1 fruit fly cellular context compared by ENCODE assay signal in genomic region chr2L:14556811-14557210, dm6.
TF ChIP-seq lines count a peak whose summit lies in the region.

No protein-coding gene starts in this region.

TF ChIP-seq in whole organism, embryonic, 481 proteins besides CTCF, POLR2A, EP300 and RAD21 (continued from another document and continues in another):
- TF ChIP-seq scrt (GFP tag; optimal IDR thresholded peaks at IDR 0.05; lab: Kevin White, UChicago): peak; percentile 64
- peak; percentile 78 for TF ChIP-seq unpg (GFP tag; optimal IDR thresholded peaks at IDR 0.05; lab: Kevin White, UChicago)
- peak; percentile 57 for TF ChIP-seq p53 (GFP tag; optimal IDR thresholded peaks at IDR 0.05; lab: Kevin White, UChicago)
- peak; percentile 57 for TF ChIP-seq exex (tag; optimal IDR thresholded peaks at IDR 0.05; lab: Kevin White, UChicago)
- TF ChIP-seq sc (optimal IDR thresholded peaks at IDR 0.05; lab: Kevin White, UChicago): no peak
- TF ChIP-seq sc (GFP tag; optimal IDR thresholded peaks at IDR 0.05; lab: Kevin White, UChicago): peak; percentile 94
- TF ChIP-seq ems (GFP tag; optimal IDR thresholded peaks at IDR 0.05; lab: Kevin White, UChicago): peak; percentile 68
- TF ChIP-seq cato (GFP tag; optimal IDR thresholded peaks at IDR 0.05; lab: Kevin White, UChicago; ENCODE audit: borderline replicate concordance): peak; percentile 83
- TF ChIP-seq CG11398 (GFP tag; optimal IDR thresholded peaks at IDR 0.05; lab: Kevin White, UChicago): peak; percentile 94
- no peak for TF ChIP-seq CG1832 (GFP tag; optimal IDR thresholded peaks at IDR 0.05; lab: Kevin White, UChicago)
- peak; percentile 59 for TF ChIP-seq CG4282 (GFP tag; optimal IDR thresholded peaks at IDR 0.05; lab: Kevin White, UChicago)
- TF ChIP-seq Fer3 (tag; optimal IDR thresholded peaks at IDR 0.05; lab: Kevin White, UChicago): peak; percentile 66
- peak; percentile 70 for TF ChIP-seq gcm2 (GFP tag; optimal IDR thresholded peaks at IDR 0.05; lab: Kevin White, UChicago)
- no peak for TF ChIP-seq lov (optimal IDR thresholded peaks at IDR 0.05; lab: Kevin White, UChicago)
- TF ChIP-seq lov (GFP tag; IDR thresholded peaks at IDR 0.05; lab: Robert Waterston, UW): peak; percentile 86
- no peak for TF ChIP-seq Taf1 (GFP tag; IDR thresholded peaks at IDR 0.05; lab: Robert Waterston, UW)
- TF ChIP-seq gce (GFP tag; IDR thresholded peaks at IDR 0.05; lab: Robert Waterston, UW): peak; percentile 58; the same call in 1 of the 3 replicates
- TF ChIP-seq CG3281 (GFP tag; optimal IDR thresholded peaks at IDR 0.05; lab: Kevin White, UChicago): peak; percentile 45
- peak; percentile 99 for TF ChIP-seq sens (GFP tag; lab: Kevin White, UChicago)
- TF ChIP-seq CG12769 (tag; optimal IDR thresholded peaks at IDR 0.05; lab: Kevin White, UChicago): peak; percentile 61
- peak; percentile 69 for TF ChIP-seq tx (GFP tag; optimal IDR thresholded peaks at IDR 0.05; lab: Kevin White, UChicago)
- peak; percentile 12 for TF ChIP-seq CG6765 (GFP tag; optimal IDR thresholded peaks at IDR 0.05; lab: Kevin White, UChicago)
- no peak for TF ChIP-seq CG15479 (GFP tag; optimal IDR thresholded peaks at IDR 0.05; lab: Kevin White, UChicago)
- TF ChIP-seq lbe (GFP tag; optimal IDR thresholded peaks at IDR 0.05; lab: Kevin White, UChicago): no peak
- no peak for TF ChIP-seq CG3726 (GFP tag; IDR thresholded peaks at IDR 0.05; lab: Robert Waterston, UW)
- peak; percentile 40 for TF ChIP-seq stwl (tag; optimal IDR thresholded peaks at IDR 0.05; lab: Kevin White, UChicago)
- TF ChIP-seq al (GFP tag; IDR thresholded peaks at IDR 0.05; lab: Robert Waterston, UW): no peak
- TF ChIP-seq Antp (GFP tag; optimal IDR thresholded peaks at IDR 0.05; lab: Kevin White, UChicago): peak; percentile 77
- no peak for TF ChIP-seq cas (GFP tag; IDR thresholded peaks at IDR 0.05; lab: Robert Waterston, UW)
- TF ChIP-seq CG1024 (GFP tag; IDR thresholded peaks at IDR 0.05; lab: Robert Waterston, UW): peak; percentile 87
- peak; percentile 96 for TF ChIP-seq CG7745 (tag; optimal IDR thresholded peaks at IDR 0.05; lab: Kevin White, UChicago)
- TF ChIP-seq CG14860 (GFP tag; IDR thresholded peaks at IDR 0.05; lab: Robert Waterston, UW; ENCODE audit: partially characterized antibody): no peak
- peak; percentile 8 for TF ChIP-seq HLH54F (GFP tag; optimal IDR thresholded peaks at IDR 0.05; lab: Kevin White, UChicago)
- peak; percentile 83 for TF ChIP-seq gem (tag; optimal IDR thresholded peaks at IDR 0.05; lab: Kevin White, UChicago)
- TF ChIP-seq Scr (GFP tag; IDR thresholded peaks at IDR 0.05; lab: Robert Waterston, UW; ENCODE audit: partially characterized antibody): no peak
- TF ChIP-seq Ada2b (GFP tag; IDR thresholded peaks at IDR 0.05; lab: Robert Waterston, UW): peak; percentile 46; the same call in 1 of the 2 replicates
- peak; percentile 58 for TF ChIP-seq sima (GFP tag; optimal IDR thresholded peaks at IDR 0.05; lab: Kevin White, UChicago)
- TF ChIP-seq CG3065 (GFP tag; optimal IDR thresholded peaks at IDR 0.05; lab: Kevin White, UChicago): peak; percentile 85
- peak; percentile 97; the same call in 1 of the 2 replicates for TF ChIP-seq chm (GFP tag; IDR thresholded peaks at IDR 0.05; lab: Robert Waterston, UW)
- peak; percentile 26; the same call in 1 of the 2 replicates for TF ChIP-seq Rx (GFP tag; IDR thresholded peaks at IDR 0.05; lab: Robert Waterston, UW)
- peak; percentile 73 for TF ChIP-seq twi (tag; optimal IDR thresholded peaks at IDR 0.05; lab: Kevin White, UChicago)
- no peak for TF ChIP-seq CG2129 (GFP tag; IDR thresholded peaks at IDR 0.05; lab: Robert Waterston, UW; ENCODE audit: partially characterized antibody)
- TF ChIP-seq Atf3 (GFP tag; optimal IDR thresholded peaks at IDR 0.05; lab: Kevin White, UChicago): peak; percentile 83
- peak; percentile 49; the same call in 2 of the 3 replicates for TF ChIP-seq ken (GFP tag; IDR thresholded peaks at IDR 0.05; lab: Robert Waterston, UW)
- peak; percentile 18 to 90 for TF ChIP-seq Hr51 (GFP tag; optimal IDR thresholded peaks at IDR 0.05; lab: Kevin White, UChicago)
- TF ChIP-seq H15 (GFP tag; IDR thresholded peaks at IDR 0.05; lab: Robert Waterston, UW): peak; percentile 44; the same call in 1 of the 3 replicates
- TF ChIP-seq Max (GFP tag; optimal IDR thresholded peaks at IDR 0.05; lab: Kevin White, UChicago): peak; percentile 91
- TF ChIP-seq CG12104 (GFP tag; optimal IDR thresholded peaks at IDR 0.05; lab: Kevin White, UChicago): peak; percentile 87
- TF ChIP-seq jing (GFP tag; optimal IDR thresholded peaks at IDR 0.05; lab: Kevin White, UChicago): peak; percentile 29
- peak; percentile 91 for TF ChIP-seq CG10462 (GFP tag; optimal IDR thresholded peaks at IDR 0.05; lab: Kevin White, UChicago)
- TF ChIP-seq YL-1 (GFP tag; optimal IDR thresholded peaks at IDR 0.05; lab: Kevin White, UChicago): peak; percentile 89
- TF ChIP-seq slbo (GFP tag; IDR thresholded peaks at IDR 0.05; lab: Robert Waterston, UW): no peak
- TF ChIP-seq D19A (tag; optimal IDR thresholded peaks at IDR 0.05; lab: Kevin White, UChicago): peak; percentile 71
- no peak for TF ChIP-seq ftz-f1 (GFP tag; optimal IDR thresholded peaks at IDR 0.05; lab: Kevin White, UChicago)
- TF ChIP-seq CG16779 (GFP tag; IDR thresholded peaks at IDR 0.05; lab: Robert Waterston, UW): no peak
- TF ChIP-seq CG2875 (GFP tag; optimal IDR thresholded peaks at IDR 0.05; lab: Kevin White, UChicago): peak; percentile 96
- peak; percentile 69 for TF ChIP-seq slou (GFP tag; optimal IDR thresholded peaks at IDR 0.05; lab: Kevin White, UChicago)
- TF ChIP-seq CrebB (tag; optimal IDR thresholded peaks at IDR 0.05; lab: Kevin White, UChicago): peak; percentile 77
- TF ChIP-seq ham (GFP tag; IDR thresholded peaks at IDR 0.05; lab: Robert Waterston, UW): no peak
- no peak for TF ChIP-seq Hmx (GFP tag; optimal IDR thresholded peaks at IDR 0.05; lab: Kevin White, UChicago)
- TF ChIP-seq insv (GFP tag; optimal IDR thresholded peaks at IDR 0.05; lab: Kevin White, UChicago): peak; percentile 44 to 54
- TF ChIP-seq Oli (tag; optimal IDR thresholded peaks at IDR 0.05; lab: Kevin White, UChicago): peak; percentile 29
- no peak for TF ChIP-seq dati (GFP tag; IDR thresholded peaks at IDR 0.05; lab: Robert Waterston, UW)
- TF ChIP-seq Lim3 (GFP tag; IDR thresholded peaks at IDR 0.05; lab: Robert Waterston, UW): no peak
- TF ChIP-seq CG17802 (tag; optimal IDR thresholded peaks at IDR 0.05; lab: Kevin White, UChicago): no peak
- TF ChIP-seq abd-A (tag; optimal IDR thresholded peaks at IDR 0.05; lab: Kevin White, UChicago): no peak
- no peak for TF ChIP-seq nerfin-2 (GFP tag; IDR thresholded peaks at IDR 0.05; lab: Robert Waterston, UW; ENCODE audit: partially characterized antibody)
- 0 out of 2 replicates have a peak, but pooled peaks have one; percentile 25 for TF ChIP-seq gsb (GFP tag; IDR thresholded peaks at IDR 0.05; lab: Robert Waterston, UW)
- TF ChIP-seq CG13287 (GFP tag; IDR thresholded peaks at IDR 0.05; lab: Robert Waterston, UW; ENCODE audit: partially characterized antibody): no peak
- no peak for TF ChIP-seq Ssrp (tag; optimal IDR thresholded peaks at IDR 0.05; lab: Kevin White, UChicago)
- TF ChIP-seq gt (GFP tag; IDR thresholded peaks at IDR 0.05; lab: Robert Waterston, UW): no peak
- no peak for TF ChIP-seq bbx (GFP tag; IDR thresholded peaks at IDR 0.05; lab: Robert Waterston, UW; ENCODE audit: partially characterized antibody)
- TF ChIP-seq knrl (GFP tag; IDR thresholded peaks at IDR 0.05; lab: Robert Waterston, UW; ENCODE audit: partially characterized antibody): no peak
- TF ChIP-seq CG12744 (GFP tag; optimal IDR thresholded peaks at IDR 0.05; lab: Kevin White, UChicago): peak; percentile 85
- TF ChIP-seq CG10979 (tag; optimal IDR thresholded peaks at IDR 0.05; lab: Kevin White, UChicago): peak; percentile 68
- TF ChIP-seq aop (GFP tag; IDR thresholded peaks at IDR 0.05; lab: Robert Waterston, UW): 0 out of 2 replicates have a peak, but pooled peaks have one; percentile 53
- peak; percentile 87 for TF ChIP-seq CG16863 (GFP tag; optimal IDR thresholded peaks at IDR 0.05; lab: Kevin White, UChicago)
- TF ChIP-seq CG18011 (GFP tag; optimal IDR thresholded peaks at IDR 0.05; lab: Kevin White, UChicago): no peak
- TF ChIP-seq CG34422 (GFP tag; IDR thresholded peaks at IDR 0.05; lab: Robert Waterston, UW): no peak
- peak; percentile 76 for TF ChIP-seq CG12942 (GFP tag; optimal IDR thresholded peaks at IDR 0.05; lab: Kevin White, UChicago)
- no peak for TF ChIP-seq hb (GFP tag; IDR thresholded peaks at IDR 0.05; lab: Robert Waterston, UW; ENCODE audit: partially characterized antibody)
- TF ChIP-seq CG13296 (GFP tag; optimal IDR thresholded peaks at IDR 0.05; lab: Kevin White, UChicago): peak; percentile 47
- no peak for TF ChIP-seq nom (GFP tag; optimal IDR thresholded peaks at IDR 0.05; lab: Kevin White, UChicago)
- TF ChIP-seq shn (GFP tag; optimal IDR thresholded peaks at IDR 0.05; lab: Kevin White, UChicago): peak; percentile 72
- TF ChIP-seq Aef1 (GFP tag; IDR thresholded peaks at IDR 0.05; lab: Robert Waterston, UW): no peak
- TF ChIP-seq onecut (GFP tag; IDR thresholded peaks at IDR 0.05; lab: Robert Waterston, UW): peak; percentile 88
- no peak for TF ChIP-seq row (GFP tag; IDR thresholded peaks at IDR 0.05; lab: Robert Waterston, UW)
- TF ChIP-seq CG10565 (GFP tag; optimal IDR thresholded peaks at IDR 0.05; lab: Kevin White, UChicago): peak; percentile 78
- peak; percentile 80 for TF ChIP-seq CG10654 (GFP tag; optimal IDR thresholded peaks at IDR 0.05; lab: Kevin White, UChicago)
- peak; percentile 68; the same call in 1 of the 2 replicates for TF ChIP-seq seq (GFP tag; IDR thresholded peaks at IDR 0.05; lab: Robert Waterston, UW)
- peak; percentile 92 for TF ChIP-seq NC2α (GFP tag; optimal IDR thresholded peaks at IDR 0.05; lab: Kevin White, UChicago)
- TF ChIP-seq CG16815 (GFP tag; optimal IDR thresholded peaks at IDR 0.05; lab: Kevin White, UChicago): peak; percentile 60
- no peak for TF ChIP-seq wor (GFP tag; IDR thresholded peaks at IDR 0.05; lab: Robert Waterston, UW)
- TF ChIP-seq vvl (GFP tag; IDR thresholded peaks at IDR 0.05; lab: Robert Waterston, UW): peak; percentile 73; the same call in 1 of the 2 replicates
- peak; percentile 44; the same call in 1 of the 2 replicates for TF ChIP-seq CG10366 (GFP tag; IDR thresholded peaks at IDR 0.05; lab: Robert Waterston, UW)
- TF ChIP-seq Med (GFP tag; lab: Kevin White, UChicago): peak; percentile 96
- TF ChIP-seq CG16813 (GFP tag; IDR thresholded peaks at IDR 0.05; lab: Robert Waterston, UW; ENCODE audit: partially characterized antibody): no peak
- peak; percentile 35; the same call in 1 of the 2 replicates for TF ChIP-seq peb (GFP tag; IDR thresholded peaks at IDR 0.05; lab: Robert Waterston, UW)
- TF ChIP-seq CG9932 (GFP tag; IDR thresholded peaks at IDR 0.05; lab: Robert Waterston, UW): no peak
- TF ChIP-seq CG6654 (GFP tag; optimal IDR thresholded peaks at IDR 0.05; lab: Kevin White, UChicago): no peak
- TF ChIP-seq Blimp-1 (GFP tag; optimal IDR thresholded peaks at IDR 0.05; lab: Kevin White, UChicago): peak; percentile 87
- no peak for TF ChIP-seq phol (tag; optimal IDR thresholded peaks at IDR 0.05; lab: Kevin White, UChicago)
- TF ChIP-seq CG9437 (GFP tag; optimal IDR thresholded peaks at IDR 0.05; lab: Kevin White, UChicago): no peak
- peak; percentile 74 for TF ChIP-seq CG17385 (GFP tag; optimal IDR thresholded peaks at IDR 0.05; lab: Kevin White, UChicago)
- no peak for TF ChIP-seq Doc2 (GFP tag; IDR thresholded peaks at IDR 0.05; lab: Robert Waterston, UW)
- peak; percentile 88 for TF ChIP-seq CG1233 (GFP tag; optimal IDR thresholded peaks at IDR 0.05; lab: Kevin White, UChicago)
- TF ChIP-seq PHDP (tag; optimal IDR thresholded peaks at IDR 0.05; lab: Kevin White, UChicago): peak; percentile 74
- TF ChIP-seq CG4617 (GFP tag; optimal IDR thresholded peaks at IDR 0.05; lab: Kevin White, UChicago; ENCODE audit: borderline replicate concordance): peak; percentile 36
- TF ChIP-seq ssp (GFP tag; IDR thresholded peaks at IDR 0.05; lab: Robert Waterston, UW): peak; percentile 36; the same call in 1 of the 2 replicates
- TF ChIP-seq Ravus (GFP tag; IDR thresholded peaks at IDR 0.05; lab: Robert Waterston, UW): no peak; the same call in 1 of the 2 replicates
- TF ChIP-seq psq (GFP tag; optimal IDR thresholded peaks at IDR 0.05; lab: Kevin White, UChicago): peak; percentile 77
- no peak for TF ChIP-seq pan (optimal IDR thresholded peaks at IDR 0.05; lab: Kevin White, UChicago)
- TF ChIP-seq pan (GFP tag; optimal IDR thresholded peaks at IDR 0.05 in 1 of 2, IDR thresholded peaks at IDR 0.05 in 1 of 2): peak in 1 of 2 experiments; percentile 47
- peak; percentile 91 for TF ChIP-seq Mes4 (GFP tag; optimal IDR thresholded peaks at IDR 0.05; lab: Kevin White, UChicago)
- peak; percentile 76 for TF ChIP-seq sqz (GFP tag; optimal IDR thresholded peaks at IDR 0.05; lab: Kevin White, UChicago)
- TF ChIP-seq Tbp (GFP tag; optimal IDR thresholded peaks at IDR 0.05; lab: Kevin White, UChicago): no peak
- no peak for TF ChIP-seq CG7963 (GFP tag; IDR thresholded peaks at IDR 0.05; lab: Robert Waterston, UW; ENCODE audit: partially characterized antibody)
- peak; percentile 58 for TF ChIP-seq dmrt99B (tag; optimal IDR thresholded peaks at IDR 0.05; lab: Kevin White, UChicago)
- peak; percentile 54 for TF ChIP-seq CG30020 (tag; optimal IDR thresholded peaks at IDR 0.05; lab: Kevin White, UChicago)
- peak; percentile 62 for TF ChIP-seq Dad (GFP tag; optimal IDR thresholded peaks at IDR 0.05; lab: Kevin White, UChicago)
- TF ChIP-seq Hr3 (GFP tag; optimal IDR thresholded peaks at IDR 0.05; lab: Kevin White, UChicago): peak; percentile 32
- peak; percentile 80 for TF ChIP-seq CG2678 (tag; optimal IDR thresholded peaks at IDR 0.05; lab: Kevin White, UChicago)
- TF ChIP-seq Camta (GFP tag; optimal IDR thresholded peaks at IDR 0.05; lab: Kevin White, UChicago): peak; percentile 93
- peak; percentile 9 for TF ChIP-seq gfzf (GFP tag; optimal IDR thresholded peaks at IDR 0.05; lab: Kevin White, UChicago)
- TF ChIP-seq CG6175 (GFP tag; IDR thresholded peaks at IDR 0.05; lab: Robert Waterston, UW): no peak
- no peak for TF ChIP-seq Abd-B (GFP tag; optimal IDR thresholded peaks at IDR 0.05; lab: Kevin White, UChicago)
- TF ChIP-seq lmd (GFP tag; IDR thresholded peaks at IDR 0.05; lab: Robert Waterston, UW): no peak
- TF ChIP-seq unc-4 (GFP tag; IDR thresholded peaks at IDR 0.05; lab: Robert Waterston, UW; ENCODE audit: partially characterized antibody): no peak
- no peak for TF ChIP-seq Gsc (GFP tag; IDR thresholded peaks at IDR 0.05; lab: Robert Waterston, UW)
- no peak for TF ChIP-seq TFAM (GFP tag; optimal IDR thresholded peaks at IDR 0.05; lab: Kevin White, UChicago)
- TF ChIP-seq ttk (GFP tag; IDR thresholded peaks at IDR 0.05; lab: Robert Waterston, UW): peak; percentile 27; the same call in 1 of the 2 replicates
